Fruit fly (Drosophila melanogaster) whole organism, embryonic: ENCODE measurements around the gene slam.
A peak's percentile ranks its signal among the peaks of the same experiment; 100 is the strongest.

Experiments used
- ATbp ChIP-seq: fragments of 200-800 bp; sonication (Bioruptor generic); optimal IDR thresholded peaks from 2 replicates; lab custom pipeline; 2017; ENCODE audit warnings: missing biosample characterization, mild to moderate bottlenecking, missing genetic modification characterization, missing genetic modification reagents
- Abd-B ChIP-seq: fragments of 200-800 bp; sonication (Bioruptor generic); optimal IDR thresholded peaks from 2 replicates; lab custom pipeline; 2018; ENCODE audit warnings: missing biosample characterization, mild to moderate bottlenecking, missing genetic modification characterization, moderate library complexity
- Asciz ChIP-seq: fragments of 200-800 bp; sonication (Bioruptor generic); optimal IDR thresholded peaks from 2 replicates; lab custom pipeline; 2017; ENCODE audit warnings: missing biosample characterization, mild to moderate bottlenecking, missing genetic modification characterization, missing genetic modification reagents
- CG10321 ChIP-seq: fragments of 200-800 bp; sonication (Bioruptor generic); IDR thresholded peaks from 2 replicates; pipeline ENCODE4 v1.3.6; 2022; ENCODE audit warnings: missing biosample characterization, missing genetic modification characterization
- CG10366 ChIP-seq: fragments of 200-800 bp; sonication (Bioruptor generic); IDR thresholded peaks from 2 replicates; pipeline ENCODE4 v1.3.6; 2022; ENCODE audit warnings: missing biosample characterization, missing genetic modification characterization
- CG10543 ChIP-seq: fragments of 200-800 bp; sonication (Bioruptor generic); optimal IDR thresholded peaks from 3 replicates; lab custom pipeline; 2017; ENCODE audit warnings: missing biosample characterization, mild to moderate bottlenecking, missing genetic modification characterization, moderate library complexity
- CG10654 ChIP-seq: fragments of 200-800 bp; sonication (Bioruptor generic); optimal IDR thresholded peaks from 2 replicates; lab custom pipeline; 2016; ENCODE audit warnings: missing biosample characterization, missing genetic modification characterization
- CG11247 ChIP-seq: fragments of 200-800 bp; sonication (Bioruptor generic); IDR thresholded peaks from 2 replicates; pipeline ENCODE4 v1.3.6; 2022; ENCODE audit warnings: missing biosample characterization, missing genetic modification characterization
- CG12659 ChIP-seq: fragments of 200-800 bp; sonication (Bioruptor generic); optimal IDR thresholded peaks from 3 replicates; lab custom pipeline; 2017; ENCODE audit warnings: mild to moderate bottlenecking, missing biosample characterization, missing genetic modification reagents, missing genetic modification characterization
- CG12769 ChIP-seq: fragments of 200-800 bp; sonication (Bioruptor generic); optimal IDR thresholded peaks from 2 replicates; lab custom pipeline; 2019; ENCODE audit warnings: missing biosample characterization, mild to moderate bottlenecking, missing genetic modification characterization, moderate library complexity
- CG13894 ChIP-seq: fragments of 200-800 bp; sonication (Bioruptor generic); optimal IDR thresholded peaks from 3 replicates; lab custom pipeline; 2018; ENCODE audit warnings: missing biosample characterization, mild to moderate bottlenecking, missing genetic modification characterization, moderate library complexity
- CG14050 ChIP-seq: fragments of 200-800 bp; sonication (Bioruptor generic); IDR thresholded peaks from 3 replicates; pipeline ENCODE4 v1.3.6; 2022; ENCODE audit warnings: missing biosample characterization, missing genetic modification characterization
- CG14441 ChIP-seq: fragments of 200-800 bp; sonication (Bioruptor generic); IDR thresholded peaks from 2 replicates; pipeline ENCODE4 v1.3.6; 2022; ENCODE audit warnings: missing biosample characterization, missing genetic modification characterization
- CG14860 ChIP-seq: fragments of 200-800 bp; sonication (Bioruptor generic); IDR thresholded peaks from 3 replicates; pipeline ENCODE4 v1.3.6; 2022; ENCODE audit warnings: missing biosample characterization, missing genetic modification characterization; ENCODE audit not compliant: partially characterized antibody
- CG15479 ChIP-seq: fragments of 200-800 bp; sonication (Bioruptor generic); optimal IDR thresholded peaks from 3 replicates; lab custom pipeline; 2019; ENCODE audit warnings: missing biosample characterization, mild to moderate bottlenecking, missing genetic modification characterization, moderate library complexity
- CG18011 ChIP-seq: fragments of 200-800 bp; sonication (Bioruptor generic); optimal IDR thresholded peaks from 2 replicates; lab custom pipeline; 2017; ENCODE audit warnings: missing biosample characterization, missing genetic modification characterization, mild to moderate bottlenecking, moderate library complexity, missing genotype
- CG18599 ChIP-seq: fragments of 200-800 bp; sonication (Bioruptor generic); optimal IDR thresholded peaks from 3 replicates; lab custom pipeline; 2017; ENCODE audit warnings: missing biosample characterization, missing genetic modification characterization, mild to moderate bottlenecking, moderate library complexity, missing genetic modification reagents
- CG18764 ChIP-seq: fragments of 200-800 bp; sonication (Bioruptor generic); optimal IDR thresholded peaks from 3 replicates; lab custom pipeline; 2016; ENCODE audit warnings: missing biosample characterization, missing genetic modification characterization
- CG31365 ChIP-seq: fragments of 200-800 bp; sonication (Bioruptor generic); optimal IDR thresholded peaks from 2 replicates; lab custom pipeline; 2018; ENCODE audit warnings: missing biosample characterization, mild to moderate bottlenecking, missing genetic modification characterization
- CG3163 ChIP-seq: fragments of 200-800 bp; sonication (Bioruptor generic); optimal IDR thresholded peaks from 3 replicates; lab custom pipeline; 2016; ENCODE audit warnings: missing biosample characterization, missing genetic modification characterization
- CG3281 ChIP-seq: fragments of 200-800 bp; sonication (Bioruptor generic); optimal IDR thresholded peaks from 3 replicates; lab custom pipeline; 2017; ENCODE audit warnings: missing biosample characterization, mild to moderate bottlenecking, missing genetic modification characterization
- CG42726 ChIP-seq: fragments of 200-800 bp; sonication (Bioruptor generic); IDR thresholded peaks from 2 replicates; pipeline ENCODE4 v1.3.6; 2022; ENCODE audit warnings: missing biosample characterization, missing genetic modification characterization; ENCODE audit not compliant: partially characterized antibody
- CG4282 ChIP-seq: fragments of 200-800 bp; sonication (Bioruptor generic); optimal IDR thresholded peaks from 2 replicates; lab custom pipeline; 2016; ENCODE audit warnings: missing biosample characterization, missing genetic modification characterization
- CG5180 ChIP-seq: fragments of 200-800 bp; sonication (Bioruptor generic); optimal IDR thresholded peaks from 3 replicates; lab custom pipeline; 2017; ENCODE audit warnings: missing biosample characterization, missing genetic modification characterization, mild to moderate bottlenecking, moderate library complexity, missing genetic modification reagents
- CG6254 ChIP-seq: fragments of 200-800 bp; sonication (Bioruptor generic); optimal IDR thresholded peaks from 3 replicates; lab custom pipeline; 2017; ENCODE audit warnings: mild to moderate bottlenecking, missing biosample characterization, missing genetic modification reagents, missing genetic modification characterization
- CG6765 ChIP-seq: fragments of 200-800 bp; sonication (Bioruptor generic); optimal IDR thresholded peaks from 3 replicates; lab custom pipeline; 2017; ENCODE audit warnings: missing biosample characterization, mild to moderate bottlenecking, missing genetic modification characterization
- CG9215 ChIP-seq: fragments of 200-800 bp; sonication (Bioruptor generic); IDR thresholded peaks from 2 replicates; pipeline ENCODE4 v1.3.6; 2022; ENCODE audit warnings: missing biosample characterization, missing genetic modification characterization
- Dll ChIP-seq: fragments of 200-800 bp; sonication (Bioruptor generic); IDR thresholded peaks from 4 replicates; pipeline ENCODE4 v1.3.6; 2022; ENCODE audit warnings: missing biosample characterization, missing genetic modification characterization; ENCODE audit not compliant: partially characterized antibody
- Doc2 ChIP-seq: fragments of 200-800 bp; sonication (Bioruptor generic); IDR thresholded peaks from 2 replicates; pipeline ENCODE4 v1.3.6; 2022; ENCODE audit warnings: missing biosample characterization, missing genetic modification characterization
- Gsc ChIP-seq: fragments of 200-800 bp; sonication (Bioruptor generic); IDR thresholded peaks from 2 replicates; pipeline ENCODE4 v1.3.6; 2022; ENCODE audit warnings: missing biosample characterization, missing genetic modification characterization
- Gug ChIP-seq: fragments of 200-800 bp; sonication (Bioruptor generic); IDR thresholded peaks from 4 replicates; pipeline ENCODE4 v1.3.6; 2022; ENCODE audit warnings: missing biosample characterization, missing genetic modification characterization
- HLH54F ChIP-seq: fragments of 200-800 bp; sonication (Bioruptor generic); optimal IDR thresholded peaks from 3 replicates; lab custom pipeline; 2016; ENCODE audit warnings: missing biosample characterization, missing genetic modification characterization
- Hr51 ChIP-seq, 2 experiments: fragments of 200-800 bp; sonication (Bioruptor generic); optimal IDR thresholded peaks; 2 replicates in 1 of 2; 3 replicates in 1 of 2; lab custom pipeline; 2016 to 2018; ENCODE audit warnings: missing biosample characterization in 2 of 2, missing genetic modification characterization in 2 of 2, mild to moderate bottlenecking in 1 of 2, moderate library complexity in 1 of 2
- Lhr ChIP-seq: fragments of 200-800 bp; sonication (Bioruptor generic); optimal IDR thresholded peaks from 3 replicates; lab custom pipeline; 2017; ENCODE audit warnings: mild to moderate bottlenecking, missing biosample characterization, missing genetic modification reagents, missing genetic modification characterization
- PHDP ChIP-seq: fragments of 200-800 bp; sonication (Bioruptor generic); optimal IDR thresholded peaks from 3 replicates; lab custom pipeline; 2018; ENCODE audit warnings: missing biosample characterization, mild to moderate bottlenecking, missing genetic modification characterization, moderate library complexity
- Scr ChIP-seq: fragments of 200-800 bp; sonication (Bioruptor generic); IDR thresholded peaks from 2 replicates; pipeline ENCODE4 v1.3.6; 2022; ENCODE audit warnings: missing biosample characterization, missing genetic modification characterization; ENCODE audit not compliant: partially characterized antibody
- chn ChIP-seq: fragments of 200-800 bp; sonication (Bioruptor generic); optimal IDR thresholded peaks from 2 replicates; lab custom pipeline; 2016; ENCODE audit warnings: missing biosample characterization, missing genetic modification characterization
- dm ChIP-seq: fragments of 200-800 bp; sonication (Bioruptor generic); optimal IDR thresholded peaks from 3 replicates; lab custom pipeline; 2016; ENCODE audit warnings: missing biosample characterization, missing genetic modification characterization
- dpn ChIP-seq, 2 experiments: fragments of 200-800 bp; sonication (Bioruptor generic); optimal IDR thresholded peaks; 3 replicates each; lab custom pipeline; 2016; ENCODE audit warnings: missing biosample characterization in 2 of 2, missing genetic modification characterization in 2 of 2
- jigr1 ChIP-seq: fragments of 200-800 bp; sonication (Bioruptor generic); IDR thresholded peaks from 3 replicates; pipeline ENCODE4 v1.3.6; 2022; ENCODE audit warnings: missing biosample characterization, missing genetic modification characterization
- lilli ChIP-seq: fragments of 200-800 bp; sonication (Bioruptor generic); optimal IDR thresholded peaks from 3 replicates; lab custom pipeline; 2016; ENCODE audit warnings: missing biosample characterization, missing genetic modification characterization
- mirr ChIP-seq: fragments of 200-800 bp; sonication (Bioruptor generic); optimal IDR thresholded peaks from 3 replicates; lab custom pipeline; 2018; ENCODE audit warnings: missing biosample characterization, mild to moderate bottlenecking, missing genetic modification characterization
- pros ChIP-seq: fragments of 200-800 bp; sonication (Bioruptor generic); optimal IDR thresholded peaks from 3 replicates; lab custom pipeline; 2019; ENCODE audit warnings: missing biosample characterization, mild to moderate bottlenecking, missing genetic modification characterization, moderate library complexity
- sqz ChIP-seq: fragments of 200-800 bp; sonication (Bioruptor generic); optimal IDR thresholded peaks from 3 replicates; lab custom pipeline; 2018; ENCODE audit warnings: missing biosample characterization, mild to moderate bottlenecking, missing genetic modification characterization
- tgo ChIP-seq: fragments of 200-800 bp; sonication (Bioruptor generic); IDR thresholded peaks from 3 replicates; pipeline ENCODE4 v1.3.6; 2022; ENCODE audit warnings: missing biosample characterization, missing genetic modification characterization
- trem ChIP-seq: fragments of 200-800 bp; optimal IDR thresholded peaks from 3 replicates; lab custom pipeline; 2019; ENCODE audit warnings: missing biosample characterization, mild to moderate bottlenecking, missing genetic modification characterization, moderate library complexity
- trh ChIP-seq: fragments of 200-800 bp; sonication (Bioruptor generic); optimal IDR thresholded peaks from 2 replicates; lab custom pipeline; 2016; ENCODE audit warnings: missing biosample characterization, missing genetic modification characterization
- vnd ChIP-seq: fragments of 200-800 bp; sonication (Bioruptor generic); IDR thresholded peaks from 3 replicates; pipeline ENCODE4 v1.3.6; 2022; ENCODE audit warnings: missing biosample characterization, missing genetic modification characterization; ENCODE audit not compliant: partially characterized antibody
- wek ChIP-seq: fragments of 200-800 bp; sonication (Bioruptor generic); optimal IDR thresholded peaks from 3 replicates; lab custom pipeline; 2018; ENCODE audit warnings: missing biosample characterization, mild to moderate bottlenecking, missing genetic modification characterization, moderate library complexity

slam gene

dm6 chr2L:6338367-6338975 is 33.7 kb upstream of the slam start, which contains the start of the genes Pez and Cpr (continued):
- TF ChIP-seq CG12769, result no peak
- TF ChIP-seq lilli (GFP tag; lab: Kevin White, UChicago), result peak; percentile 39
- peak; percentile 4 for TF ChIP-seq PHDP (tag; lab: Kevin White, UChicago)
- TF ChIP-seq trem (tag; lab: Kevin White, UChicago), result no peak
- no peak for TF ChIP-seq Hr51 (GFP tag; optimal IDR thresholded peaks at IDR 0.05; lab: Kevin White, UChicago)
- 0 out of 2 replicates have a peak, but pooled peaks have one; percentile 21 for TF ChIP-seq CG10366 (GFP tag; lab: Robert Waterston, UW)
- TF ChIP-seq ATbp (GFP tag; lab: Kevin White, UChicago), result no peak
- no peak for TF ChIP-seq jigr1 (GFP tag; lab: Robert Waterston, UW)
- no peak for TF ChIP-seq chn (GFP tag; lab: Kevin White, UChicago)
- no peak for TF ChIP-seq CG10654 (GFP tag; lab: Kevin White, UChicago)
- TF ChIP-seq tgo (GFP tag; lab: Robert Waterston, UW), result no peak
- TF ChIP-seq Gsc (GFP tag; lab: Robert Waterston, UW), result no peak
- TF ChIP-seq Dll (GFP tag; lab: Robert Waterston, UW), result peak; percentile 88
- peak; percentile 74 for TF ChIP-seq CG42726 (GFP tag; lab: Robert Waterston, UW)
- peak; percentile 74 for TF ChIP-seq vnd (GFP tag; lab: Robert Waterston, UW)
- TF ChIP-seq Doc2 (GFP tag; lab: Robert Waterston, UW), result no peak
- peak; percentile 22 for TF ChIP-seq CG6765 (GFP tag; lab: Kevin White, UChicago)
- peak; percentile 23 for TF ChIP-seq dm (GFP tag; lab: Kevin White, UChicago)
- TF ChIP-seq CG9215, result no peak
- TF ChIP-seq CG14860 (GFP tag; lab: Robert Waterston, UW), result peak; percentile 77
- TF ChIP-seq CG18011 (GFP tag; lab: Kevin White, UChicago), result no peak
- TF ChIP-seq sqz (GFP tag; lab: Kevin White, UChicago), result no peak
- peak; percentile 25 for TF ChIP-seq CG18764
- no peak for TF ChIP-seq Abd-B (GFP tag; lab: Kevin White, UChicago)
- TF ChIP-seq CG10543, result no peak
- TF ChIP-seq CG18599 (GFP tag; lab: Kevin White, UChicago), result peak; percentile 24
- no peak for TF ChIP-seq CG10321 (GFP tag; lab: Robert Waterston, UW)
- TF ChIP-seq CG12659 (GFP tag; lab: Kevin White, UChicago), result peak; percentile 74
- TF ChIP-seq CG6254 (GFP tag; lab: Kevin White, UChicago), result no peak
- TF ChIP-seq CG3281, result peak; percentile 55
- no peak for TF ChIP-seq pros (GFP tag; lab: Kevin White, UChicago)
- TF ChIP-seq HLH54F (GFP tag; lab: Kevin White, UChicago), result peak; percentile 30
- TF ChIP-seq Lhr (GFP tag; lab: Kevin White, UChicago), result peak; percentile 92
- TF ChIP-seq Scr, result peak; percentile 84
- TF ChIP-seq trh, result peak; percentile 15
- TF ChIP-seq CG13894 (tag; lab: Kevin White, UChicago), result no peak
- peak; percentile 51 to 68 for TF ChIP-seq dpn (GFP tag; optimal IDR thresholded peaks at IDR 0.05; lab: Kevin White, UChicago)
- TF ChIP-seq CG14050 (GFP tag; lab: Robert Waterston, UW), result no peak
- TF ChIP-seq CG15479, result no peak
- no peak for TF ChIP-seq wek (GFP tag; lab: Kevin White, UChicago)
- peak; percentile 11; the same call in 1 of the 4 replicates for TF ChIP-seq Gug
- TF ChIP-seq CG5180 (GFP tag; lab: Kevin White, UChicago), result peak; percentile 36
- no peak for TF ChIP-seq CG31365 (tag; lab: Kevin White, UChicago)
- TF ChIP-seq CG4282, result peak; percentile 13
- peak; percentile 50 for TF ChIP-seq mirr (GFP tag; lab: Kevin White, UChicago)
- peak; percentile 28; the same call in 1 of the 2 replicates for TF ChIP-seq CG14441 (GFP tag; lab: Robert Waterston, UW)
- 0 out of 2 replicates have a peak, but pooled peaks have one; percentile 49 for TF ChIP-seq CG11247 (GFP tag; lab: Robert Waterston, UW)
- peak; percentile 4 for TF ChIP-seq CG3163 (GFP tag; lab: Kevin White, UChicago)
- no peak for TF ChIP-seq Asciz (GFP tag; lab: Kevin White, UChicago)
